Worm (Caenorhabditis elegans) whole organism, early embryonic: ENCODE results near the gene gpx-5.

ENCODE experiments used
- B0310.2 ChIP-seq: sonication (generic microtip); optimal IDR thresholded peaks from 2 replicates; lab custom pipeline; 2016; ENCODE audit warnings: mild to moderate bottlenecking, missing genetic modification characterization, missing compliant biosample characterization
- aly-1 ChIP-seq: sonication (generic microtip); optimal IDR thresholded peaks from 2 replicates; lab custom pipeline; 2016; ENCODE audit warnings: missing genetic modification characterization, missing compliant biosample characterization
- ama-1 ChIP-seq: fragments of 150-350 bp; optimal IDR thresholded peaks from 2 replicates; lab custom pipeline; 2014
- ceh-13 ChIP-seq: fragments of 200-800 bp; sonication (Bioruptor generic); optimal IDR thresholded peaks from 2 replicates; lab custom pipeline; 2018; ENCODE audit warnings: mild to moderate bottlenecking, missing genetic modification characterization, missing compliant biosample characterization
- ceh-36 ChIP-seq: sonication (generic microtip); optimal IDR thresholded peaks from 2 replicates; lab custom pipeline; 2016; ENCODE audit warnings: missing genetic modification characterization, inconsistent platforms, missing compliant biosample characterization
- ets-7 ChIP-seq: sonication (generic microtip); optimal IDR thresholded peaks from 2 replicates; lab custom pipeline; 2016; ENCODE audit warnings: missing genotype, missing genetic modification characterization, missing compliant biosample characterization
- flt-1 ChIP-seq: fragments of 200-800 bp; sonication (Bioruptor generic); IDR thresholded peaks from 2 replicates; pipeline ENCODE4 v1.3.6; 2022; ENCODE audit warnings: missing genetic modification characterization, missing compliant biosample characterization
- hmbx-1 ChIP-seq: sonication (generic microtip); optimal IDR thresholded peaks from 2 replicates; lab custom pipeline; 2016; ENCODE audit warnings: mild to moderate bottlenecking, missing genetic modification characterization, missing compliant biosample characterization
- hmg-4 ChIP-seq: fragments of 200-800 bp; sonication (Bioruptor generic); optimal IDR thresholded peaks from 2 replicates; lab custom pipeline; 2018; ENCODE audit warnings: mild to moderate bottlenecking, missing genetic modification characterization, missing compliant biosample characterization
- pes-1 ChIP-seq: fragments of 200-800 bp; sonication (Bioruptor generic); IDR thresholded peaks from 2 replicates; pipeline ENCODE4 v1.3.6; 2022; ENCODE audit warnings: missing genetic modification reagents, missing genetic modification characterization, missing compliant biosample characterization
- sea-1 ChIP-seq: fragments of 200-800 bp; sonication (Bioruptor generic); conservative IDR thresholded peaks from 2 replicates; pipeline ENCODE4 v1.3.6; 2022; ENCODE audit warnings: missing genetic modification characterization, missing compliant biosample characterization
- tbx-11 ChIP-seq: fragments of 200-800 bp; sonication (Bioruptor generic); IDR thresholded peaks from 2 replicates; pipeline ENCODE4 v1.3.6; 2022; ENCODE audit warnings: missing genetic modification characterization, missing compliant biosample characterization
- tbx-37 ChIP-seq: fragments of 200-800 bp; sonication (Bioruptor generic); conservative IDR thresholded peaks from 2 replicates; pipeline ENCODE4 v1.3.6; 2022; ENCODE audit warnings: missing genetic modification reagents, missing genetic modification characterization, missing compliant biosample characterization
- tra-4 ChIP-seq: sonication (generic microtip); optimal IDR thresholded peaks from 2 replicates; lab custom pipeline; 2017; ENCODE audit warnings: missing genetic modification characterization, missing compliant biosample characterization

DNA sequence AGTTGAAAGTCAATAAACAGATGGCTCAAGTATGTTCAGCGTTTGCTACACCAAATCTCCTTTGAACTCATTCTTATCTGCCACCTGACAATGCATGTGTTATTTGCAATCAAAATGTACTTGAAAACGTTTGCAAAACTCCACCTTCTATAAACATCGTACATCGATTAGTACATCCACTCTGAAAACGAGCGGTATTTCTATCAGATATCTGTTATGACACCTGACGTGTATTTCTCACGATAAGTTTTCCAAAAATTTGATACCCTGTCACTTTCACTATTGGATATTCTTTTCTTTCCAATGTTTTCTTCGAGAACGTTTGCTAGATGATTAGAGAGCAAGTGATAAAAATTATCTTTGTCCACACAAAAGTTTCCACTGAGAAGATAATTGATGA is 40.1 kb upstream of the gpx-5 start:
- TF ChIP-seq tra-4 (no peak), sea-1 (GFP tag; lab: Robert Waterston, UW) (no peak), hmg-4 (GFP tag; lab: Kevin White, UChicago) (no peak), tbx-11 (no peak), ama-1 (no peak), B0310.2 (no peak), hmbx-1 (tag; lab: Kevin White, UChicago) (no peak), tbx-37 (GFP tag; lab: Robert Waterston, UW) (no peak), ceh-36 (no peak), ets-7 (no peak), ceh-13 (no peak), pes-1 (GFP tag; lab: Robert Waterston, UW) (no peak), flt-1 (GFP tag; lab: Robert Waterston, UW) (no peak), aly-1 (no peak)
